Worm (Caenorhabditis elegans) whole organism, L1 larva: Measurements from ENCODE around the gene prx-5.

Experiments used
- Y116A8C.19 ChIP-seq: sonication (generic microtip); optimal IDR thresholded peaks from 2 replicates; lab custom pipeline; 2016; ENCODE audit warnings: missing compliant biosample characterization, missing genetic modification characterization, borderline replicate concordance
- elt-2 ChIP-seq: sonication (generic microtip); optimal IDR thresholded peaks from 2 replicates; lab custom pipeline; 2016; ENCODE audit warnings: missing genetic modification characterization, mild to moderate bottlenecking, inconsistent platforms, missing compliant biosample characterization, missing genetic modification reagents
- lin-13 ChIP-seq: fragments of 150-350 bp; optimal IDR thresholded peaks from 2 replicates; lab custom pipeline; 2014; ENCODE audit warnings: missing biosample characterization, missing genetic modification reagents, missing genetic modification characterization
- lin-15B ChIP-seq: fragments of 150-350 bp; sonication (generic microtip); optimal IDR thresholded peaks from 3 replicates; lab custom pipeline; 2014; ENCODE audit warnings: missing biosample characterization, missing genetic modification characterization
- nhr-76 ChIP-seq: sonication (generic microtip); optimal IDR thresholded peaks from 2 replicates; lab custom pipeline; 2017; ENCODE audit warnings: missing biosample characterization, missing genetic modification characterization
- skn-1 ChIP-seq: fragments of 150-350 bp; optimal IDR thresholded peaks from 2 replicates; lab custom pipeline; 2014; ENCODE audit warnings: missing biosample characterization, missing genetic modification characterization
- snpc-4 ChIP-seq: fragments of 150-350 bp; optimal IDR thresholded peaks from 2 replicates; lab custom pipeline; 2014; ENCODE audit warnings: missing biosample characterization, missing genetic modification characterization
- sup-37 ChIP-seq: fragments of 200-800 bp; sonication (Bioruptor generic); optimal IDR thresholded peaks from 2 replicates; lab custom pipeline; 2018; ENCODE audit warnings: mild to moderate bottlenecking, missing genetic modification characterization, missing compliant biosample characterization
- swsn-7 ChIP-seq: sonication (generic microtip); optimal IDR thresholded peaks from 2 replicates; lab custom pipeline; 2016; ENCODE audit warnings: missing genetic modification characterization, missing compliant biosample characterization
- unc-62 ChIP-seq: fragments of 150-350 bp; optimal IDR thresholded peaks from 2 replicates; lab custom pipeline; 2014; ENCODE audit warnings: missing biosample characterization, missing genetic modification reagents, missing genetic modification characterization
- ztf-11 ChIP-seq, 2 experiments: sonication (generic microtip); optimal IDR thresholded peaks; 2 replicates each; lab custom pipeline; 2016 to 2017; ENCODE audit warnings: missing genetic modification characterization in 2 of 2, missing biosample characterization in 1 of 2, missing compliant biosample characterization in 1 of 2

ce11 chrII:8743379-8744173, 39.0 kb downstream of the prx-5 start, which contains the start of gene mak-1:
- TF ChIP-seq Y116A8C.19 (tag; lab: Kevin White, UChicago) (no peak), nhr-76 (tag; lab: Kevin White, UChicago) (no peak), unc-62 (GFP tag; lab: Kevin White, UChicago) (no peak), snpc-4 (tag; lab: Kevin White, UChicago) (no peak), lin-13 (GFP tag; lab: Kevin White, UChicago) (no peak), swsn-7 (peak; percentile 11), lin-15B (no peak), ztf-11 (tag; optimal IDR thresholded peaks at IDR 0.05; lab: Kevin White, UChicago) (no peak), sup-37 (GFP tag; lab: Kevin White, UChicago) (no peak), elt-2 (peak; percentile 71), skn-1 (tag; lab: Kevin White, UChicago) (no peak)
